Worm (Caenorhabditis elegans) whole organism, L1 larva: ENCODE results near the gene F59A1.18.

Source experiments
- C04F5.9 ChIP-seq: sonication (generic microtip); optimal IDR thresholded peaks from 2 replicates; lab custom pipeline; 2016; ENCODE audit warnings: missing genetic modification characterization, missing compliant biosample characterization
- alr-1 ChIP-seq: fragments of 200-800 bp; sonication (Bioruptor generic); optimal IDR thresholded peaks from 2 replicates; lab custom pipeline; 2018; ENCODE audit warnings: borderline replicate concordance, mild to moderate bottlenecking, missing genetic modification characterization, missing compliant biosample characterization
- aly-2 ChIP-seq: fragments of 150-350 bp; optimal IDR thresholded peaks from 2 replicates; lab custom pipeline; 2014; ENCODE audit warnings: missing biosample characterization, missing genetic modification characterization
- ama-1 ChIP-seq: fragments of 150-350 bp; optimal IDR thresholded peaks from 2 replicates; lab custom pipeline; 2014
- blmp-1 ChIP-seq: fragments of 150-350 bp; optimal IDR thresholded peaks from 2 replicates; lab custom pipeline; 2014; ENCODE audit warnings: missing biosample characterization, missing genetic modification characterization
- ceh-63 ChIP-seq: fragments of 200-800 bp; sonication (Bioruptor generic); optimal IDR thresholded peaks from 2 replicates; lab custom pipeline; 2018; ENCODE audit warnings: mild to moderate bottlenecking, missing genetic modification characterization, missing compliant biosample characterization
- ceh-8 ChIP-seq: fragments of 200-800 bp; sonication (Bioruptor generic); optimal IDR thresholded peaks from 2 replicates; lab custom pipeline; 2018; ENCODE audit warnings: mild to moderate bottlenecking, missing genetic modification characterization, moderate library complexity, missing compliant biosample characterization
- ceh-82 ChIP-seq, 3 experiments: fragments of 150-350 bp in 1 of 3; sonication (generic microtip) in 2 of 3; optimal IDR thresholded peaks; 2 replicates each; lab custom pipeline; 2014 to 2017; ENCODE audit warnings: missing biosample characterization in 3 of 3, missing genetic modification characterization in 3 of 3
- ces-1 ChIP-seq: fragments of 150-350 bp; optimal IDR thresholded peaks from 2 replicates; lab custom pipeline; 2014; ENCODE audit warnings: missing biosample characterization, missing genetic modification reagents, missing genetic modification characterization
- dpl-1 ChIP-seq, 3 experiments: fragments of 150-350 bp in 2 of 3; sonication (generic microtip) in 1 of 3; optimal IDR thresholded peaks; 2 replicates each; lab custom pipeline; 2014 to 2017; ENCODE audit warnings: missing biosample characterization in 3 of 3, missing genetic modification characterization in 3 of 3, missing genetic modification reagents in 3 of 3
- efl-1 ChIP-seq, 4 experiments: fragments of 150-350 bp; optimal IDR thresholded peaks in 3 of 4; peaks in 1 of 4; 1 replicate in 1 of 4; 2 replicates in 3 of 4; lab custom pipeline; 2014; ENCODE audit warnings: missing biosample characterization in 2 of 4, missing genetic modification characterization in 2 of 4, missing genetic modification reagents in 2 of 4
- efl-3 ChIP-seq: fragments of 200-800 bp; sonication (Bioruptor generic); optimal IDR thresholded peaks from 2 replicates; lab custom pipeline; 2018; ENCODE audit warnings: mild to moderate bottlenecking, missing genetic modification characterization, missing compliant biosample characterization
- egl-27 ChIP-seq, 2 experiments: fragments of 150-350 bp in 1 of 2; sonication (generic microtip); optimal IDR thresholded peaks; 3 replicates each; lab custom pipeline; 2017 to 2018; ENCODE audit warnings: missing biosample characterization in 2 of 2, missing genetic modification characterization in 2 of 2, missing genetic modification reagents in 2 of 2
- ets-5 ChIP-seq: fragments of 200-800 bp; sonication (Bioruptor generic); IDR thresholded peaks from 2 replicates; pipeline ENCODE4 v1.3.6; 2022; ENCODE audit warnings: missing genetic modification characterization, missing compliant biosample characterization
- fkh-4 ChIP-seq: sonication (generic microtip); optimal IDR thresholded peaks from 2 replicates; lab custom pipeline; 2016; ENCODE audit warnings: missing compliant biosample characterization, missing genetic modification characterization, borderline replicate concordance
- fos-1 ChIP-seq: fragments of 150-350 bp; optimal IDR thresholded peaks from 2 replicates; lab custom pipeline; 2014; ENCODE audit warnings: missing biosample characterization, missing genetic modification characterization
- grh-1 ChIP-seq: fragments of 200-800 bp; sonication (Bioruptor generic); IDR thresholded peaks from 2 replicates; pipeline ENCODE4 v1.3.6; 2022; ENCODE audit warnings: missing genetic modification reagents, missing genetic modification characterization, missing compliant biosample characterization
- hlh-17 ChIP-seq: fragments of 200-800 bp; sonication (Bioruptor generic); optimal IDR thresholded peaks from 2 replicates; lab custom pipeline; 2018; ENCODE audit warnings: missing genetic modification characterization, mild to moderate bottlenecking, missing compliant biosample characterization, moderate library complexity, borderline replicate concordance
- hpl-2 ChIP-seq: fragments of 150-350 bp; optimal IDR thresholded peaks from 2 replicates; lab custom pipeline; 2014; ENCODE audit warnings: missing biosample characterization, missing genetic modification reagents, missing genetic modification characterization
- irx-1 ChIP-seq: sonication (generic microtip); optimal IDR thresholded peaks from 2 replicates; lab custom pipeline; 2016; ENCODE audit warnings: missing genetic modification characterization, missing compliant biosample characterization
- isw-1 ChIP-seq: fragments of 200-800 bp; sonication (Bioruptor generic); IDR thresholded peaks from 2 replicates; pipeline ENCODE4 v1.3.6; 2022; ENCODE audit warnings: missing genetic modification characterization, missing compliant biosample characterization
- jun-1 ChIP-seq: fragments of 150-350 bp; optimal IDR thresholded peaks from 2 replicates; lab custom pipeline; 2014; ENCODE audit warnings: missing biosample characterization, missing genetic modification reagents, missing genetic modification characterization
- lin-13 ChIP-seq: fragments of 150-350 bp; optimal IDR thresholded peaks from 2 replicates; lab custom pipeline; 2014; ENCODE audit warnings: missing biosample characterization, missing genetic modification reagents, missing genetic modification characterization
- lin-39 ChIP-seq: fragments of 150-350 bp; optimal IDR thresholded peaks from 2 replicates; lab custom pipeline; 2014; ENCODE audit warnings: missing biosample characterization, missing genetic modification reagents, missing genetic modification characterization
- lir-3 ChIP-seq: sonication (generic microtip); optimal IDR thresholded peaks from 2 replicates; lab custom pipeline; 2016; ENCODE audit warnings: mild to moderate bottlenecking, missing genetic modification characterization, moderate library complexity, missing compliant biosample characterization; ENCODE audit not compliant: poor library complexity
- mab-9 ChIP-seq: fragments of 200-800 bp; sonication (Bioruptor generic); IDR thresholded peaks from 2 replicates; pipeline ENCODE4 v1.3.6; 2022; ENCODE audit warnings: missing genetic modification reagents, missing genetic modification characterization, missing compliant biosample characterization
- mdl-1 ChIP-seq, 2 experiments: fragments of 150-350 bp; optimal IDR thresholded peaks; 2 replicates each; lab custom pipeline; 2014 to 2017; ENCODE audit warnings: missing biosample characterization in 2 of 2, missing genetic modification characterization in 2 of 2, inconsistent platforms in 1 of 2
- mef-2 ChIP-seq: fragments of 150-350 bp; optimal IDR thresholded peaks from 2 replicates; lab custom pipeline; 2014; ENCODE audit warnings: missing biosample characterization, missing genetic modification characterization
- mep-1 ChIP-seq: fragments of 150-350 bp; optimal IDR thresholded peaks from 2 replicates; lab custom pipeline; 2014; ENCODE audit warnings: missing biosample characterization, missing genetic modification characterization
- nhr-12 ChIP-seq: sonication (generic microtip); optimal IDR thresholded peaks from 2 replicates; lab custom pipeline; 2017; ENCODE audit warnings: missing biosample characterization, missing genetic modification characterization
- nhr-19 ChIP-seq: fragments of 200-800 bp; sonication (Bioruptor generic); conservative IDR thresholded peaks from 2 replicates; pipeline ENCODE4 v1.3.6; 2022; ENCODE audit warnings: missing genetic modification characterization, missing compliant biosample characterization
- nhr-237 ChIP-seq: fragments of 150-350 bp; optimal IDR thresholded peaks from 2 replicates; lab custom pipeline; 2014; ENCODE audit warnings: missing biosample characterization, missing genetic modification characterization
- nhr-47 ChIP-seq: sonication (generic microtip); optimal IDR thresholded peaks from 2 replicates; lab custom pipeline; 2016; ENCODE audit warnings: mild to moderate bottlenecking, missing genetic modification characterization, moderate library complexity, missing compliant biosample characterization
- nhr-71 ChIP-seq: sonication (generic microtip); optimal IDR thresholded peaks from 2 replicates; lab custom pipeline; 2016; ENCODE audit warnings: mild to moderate bottlenecking, missing genetic modification characterization, moderate library complexity, missing compliant biosample characterization
- nhr-84 ChIP-seq: sonication (generic microtip); optimal IDR thresholded peaks from 2 replicates; lab custom pipeline; 2017; ENCODE audit warnings: missing biosample characterization, missing genetic modification characterization
- pag-3 ChIP-seq: sonication (generic microtip); optimal IDR thresholded peaks from 2 replicates; lab custom pipeline; 2017; ENCODE audit warnings: missing genetic modification characterization, mild to moderate bottlenecking, missing compliant biosample characterization, antibody characterized with exemption, borderline replicate concordance; ENCODE audit not compliant: insufficient read depth
- pax-3 ChIP-seq: fragments of 200-800 bp; sonication (Bioruptor generic); optimal IDR thresholded peaks from 2 replicates; lab custom pipeline; 2018; ENCODE audit warnings: mild to moderate bottlenecking, missing genetic modification characterization, moderate library complexity, missing compliant biosample characterization
- pqm-1 ChIP-seq: sonication (generic microtip); optimal IDR thresholded peaks from 3 replicates; lab custom pipeline; 2017; ENCODE audit warnings: missing biosample characterization, missing genetic modification characterization
- rnt-1 ChIP-seq: sonication (generic microtip); optimal IDR thresholded peaks from 2 replicates; lab custom pipeline; 2016; ENCODE audit warnings: mild to moderate bottlenecking, missing genetic modification characterization, moderate library complexity, missing compliant biosample characterization
- skn-1 ChIP-seq: fragments of 150-350 bp; optimal IDR thresholded peaks from 2 replicates; lab custom pipeline; 2014; ENCODE audit warnings: missing biosample characterization, missing genetic modification characterization
- snpc-4 ChIP-seq: fragments of 150-350 bp; optimal IDR thresholded peaks from 2 replicates; lab custom pipeline; 2014; ENCODE audit warnings: missing biosample characterization, missing genetic modification characterization
- snu-23 ChIP-seq: sonication (generic microtip); optimal IDR thresholded peaks from 2 replicates; lab custom pipeline; 2016; ENCODE audit warnings: missing genetic modification characterization, missing compliant biosample characterization
- sptf-1 ChIP-seq: fragments of 150-350 bp; optimal IDR thresholded peaks from 2 replicates; lab custom pipeline; 2014; ENCODE audit warnings: missing biosample characterization, missing genetic modification characterization
- sup-37 ChIP-seq: fragments of 200-800 bp; sonication (Bioruptor generic); optimal IDR thresholded peaks from 2 replicates; lab custom pipeline; 2018; ENCODE audit warnings: mild to moderate bottlenecking, missing genetic modification characterization, missing compliant biosample characterization
- tbx-2 ChIP-seq: sonication (generic microtip); optimal IDR thresholded peaks from 2 replicates; lab custom pipeline; 2016; ENCODE audit warnings: missing genetic modification characterization, missing compliant biosample characterization
- tlp-1 ChIP-seq: fragments of 150-350 bp; optimal IDR thresholded peaks from 2 replicates; lab custom pipeline; 2014; ENCODE audit warnings: missing biosample characterization, missing genetic modification characterization
- unc-30 ChIP-seq: sonication (generic microtip); optimal IDR thresholded peaks from 2 replicates; lab custom pipeline; 2017; ENCODE audit warnings: missing biosample characterization, missing genetic modification characterization
- unc-62 ChIP-seq: fragments of 150-350 bp; optimal IDR thresholded peaks from 2 replicates; lab custom pipeline; 2014; ENCODE audit warnings: missing biosample characterization, missing genetic modification reagents, missing genetic modification characterization
- unc-98 ChIP-seq: fragments of 200-800 bp; sonication (Bioruptor generic); IDR thresholded peaks from 2 replicates; pipeline ENCODE4 v1.3.6; 2022; ENCODE audit warnings: missing genetic modification characterization, missing compliant biosample characterization
- zag-1 ChIP-seq: fragments of 150-350 bp; optimal IDR thresholded peaks from 2 replicates; lab custom pipeline; 2014; ENCODE audit warnings: missing biosample characterization, missing genetic modification characterization
- zip-4 ChIP-seq: fragments of 200-800 bp; sonication (Bioruptor generic); optimal IDR thresholded peaks from 2 replicates; lab custom pipeline; 2018; ENCODE audit warnings: mild to moderate bottlenecking, missing genetic modification characterization, moderate library complexity, missing compliant biosample characterization
- ztf-11 ChIP-seq, 2 experiments: sonication (generic microtip); optimal IDR thresholded peaks; 2 replicates each; lab custom pipeline; 2016 to 2017; ENCODE audit warnings: missing genetic modification characterization in 2 of 2, missing biosample characterization in 1 of 2, missing compliant biosample characterization in 1 of 2
- ztf-4 ChIP-seq: fragments of 150-350 bp; optimal IDR thresholded peaks from 2 replicates; lab custom pipeline; 2014; ENCODE audit warnings: missing biosample characterization, missing genetic modification characterization

The F59A1.18 gene

ce11 chrV:17659228-17659627, 27.5 kb downstream of the F59A1.18 start, which contains the start of gene fbxa-108:
Gene fbxa-108, minus strand, starts transcription at chrV:17659385.
- TF ChIP-seq nhr-84 (tag; lab: Kevin White, UChicago): no peak
- TF ChIP-seq C04F5.9 (tag; lab: Kevin White, UChicago): no peak
- TF ChIP-seq nhr-71 (tag; lab: Kevin White, UChicago): no peak
- TF ChIP-seq rnt-1 (tag; lab: Kevin White, UChicago): no peak
- TF ChIP-seq jun-1: peak; percentile 24
- peak; percentile 28 for TF ChIP-seq hpl-2
- TF ChIP-seq nhr-47 (tag; lab: Kevin White, UChicago): no peak
- no peak for TF ChIP-seq dpl-1 (GFP tag; optimal IDR thresholded peaks at IDR 0.05; lab: Kevin White, UChicago)
- no peak for TF ChIP-seq skn-1 (tag; lab: Kevin White, UChicago)
- TF ChIP-seq lir-3 (tag; lab: Kevin White, UChicago): no peak
- TF ChIP-seq pag-3 (tag; lab: Kevin White, UChicago): no peak
- no peak for TF ChIP-seq snu-23 (GFP tag; lab: Kevin White, UChicago)
- TF ChIP-seq mef-2 (tag; lab: Kevin White, UChicago): no peak
- TF ChIP-seq grh-1 (GFP tag; lab: Robert Waterston, UW): no peak
- no peak for TF ChIP-seq unc-98
- no peak for TF ChIP-seq hlh-17 (GFP tag; lab: Kevin White, UChicago)
- TF ChIP-seq aly-2 (tag; lab: Kevin White, UChicago): no peak
- no peak for TF ChIP-seq nhr-12 (tag; lab: Kevin White, UChicago)
- TF ChIP-seq pqm-1 (tag; lab: Kevin White, UChicago): peak; percentile 94
- TF ChIP-seq ets-5 (GFP tag; lab: Robert Waterston, UW): no peak
- no peak for TF ChIP-seq blmp-1
- no peak for TF ChIP-seq tlp-1 (tag; lab: Kevin White, UChicago)
- no peak for TF ChIP-seq fkh-4 (tag; lab: Kevin White, UChicago)
- no peak for TF ChIP-seq tbx-2 (tag; lab: Kevin White, UChicago)
- TF ChIP-seq alr-1 (tag; lab: Kevin White, UChicago): no peak
- no peak for TF ChIP-seq efl-1 (optimal IDR thresholded peaks at IDR 0.05; lab: Kevin White, UChicago)
- TF ChIP-seq efl-1 (GFP tag; optimal IDR thresholded peaks at IDR 0.05 in 1 of 2; lab: Kevin White, UChicago): no peak
- TF ChIP-seq ama-1 (lab: Kevin White, UChicago): no peak
- no peak for TF ChIP-seq ceh-8 (GFP tag; lab: Kevin White, UChicago)
- no peak for TF ChIP-seq unc-62 (GFP tag; lab: Kevin White, UChicago)
- no peak for TF ChIP-seq efl-3 (GFP tag; lab: Kevin White, UChicago)
- no peak for TF ChIP-seq lin-13
- no peak for TF ChIP-seq fos-1 (tag; lab: Kevin White, UChicago)
- TF ChIP-seq ztf-4 (tag; lab: Kevin White, UChicago): no peak
- no peak for TF ChIP-seq zag-1
- no peak for TF ChIP-seq snpc-4 (tag; lab: Kevin White, UChicago)
- no peak for TF ChIP-seq ceh-63
- no peak for TF ChIP-seq egl-27 (tag; optimal IDR thresholded peaks at IDR 0.05; lab: Kevin White, UChicago)
- TF ChIP-seq mep-1 (tag; lab: Kevin White, UChicago): no peak
- no peak for TF ChIP-seq lin-39
- TF ChIP-seq mab-9: no peak
- no peak for TF ChIP-seq unc-30
- no peak for TF ChIP-seq nhr-237 (tag; lab: Kevin White, UChicago)
- no peak for TF ChIP-seq ces-1 (GFP tag; lab: Kevin White, UChicago)
- no peak for TF ChIP-seq irx-1
- no peak for TF ChIP-seq sup-37 (GFP tag; lab: Kevin White, UChicago)
- TF ChIP-seq zip-4 (GFP tag; lab: Kevin White, UChicago): peak; percentile 20
- TF ChIP-seq ztf-11 (tag; optimal IDR thresholded peaks at IDR 0.05; lab: Kevin White, UChicago): no peak
- no peak for TF ChIP-seq sptf-1 (tag; lab: Kevin White, UChicago)
- TF ChIP-seq isw-1 (GFP tag; lab: Robert Waterston, UW): no peak
- TF ChIP-seq mdl-1 (tag; optimal IDR thresholded peaks at IDR 0.05; lab: Kevin White, UChicago): peak in 1 of 2 experiments; percentile 52
- no peak for TF ChIP-seq pax-3 (tag; lab: Kevin White, UChicago)
- TF ChIP-seq nhr-19 (GFP tag; lab: Robert Waterston, UW): peak; percentile 36
- TF ChIP-seq ceh-82 (tag; optimal IDR thresholded peaks at IDR 0.05; lab: Kevin White, UChicago): no peak
